Worm (Caenorhabditis elegans) whole organism, L3 larva: ENCODE measurements around the gene stg-1.

Source experiments
- ama-1 ChIP-seq: fragments of 150-350 bp; optimal IDR thresholded peaks from 2 replicates; lab custom pipeline; 2018
- fkh-10 ChIP-seq: sonication (generic microtip); optimal IDR thresholded peaks from 2 replicates; lab custom pipeline; 2017; ENCODE audit warnings: missing biosample characterization, missing genetic modification reagents, missing genetic modification characterization
- fos-1 ChIP-seq: fragments of 150-350 bp; optimal IDR thresholded peaks from 2 replicates; lab custom pipeline; 2014; ENCODE audit warnings: missing biosample characterization, missing genetic modification characterization
- pqm-1 ChIP-seq: fragments of 150-350 bp; optimal IDR thresholded peaks from 2 replicates; lab custom pipeline; 2017; ENCODE audit warnings: missing biosample characterization, missing genetic modification characterization, inconsistent platforms

ce11 chrII:10029890-10030289, 30.6 kb downstream of the stg-1 start, which contains the start of gene ttc-36:
- TF ChIP-seq ama-1 (lab: Kevin White, UChicago) (no peak), fkh-10 (no peak), pqm-1 (no peak), fos-1 (no peak)
